Worm (Caenorhabditis elegans) whole organism, L4 larva: ENCODE data around the gene flp-17.
A peak's percentile ranks its signal among the peaks of the same experiment; 100 is the strongest.
"Not testable (repeated sequence)": the region's sequence is repeated elsewhere in the genome, so short reads cannot be mapped to it uniquely, and the experiment has no call there.

Source experiments
- F49E8.2 ChIP-seq: sonication (generic microtip); optimal IDR thresholded peaks from 2 replicates; lab custom pipeline; 2016; ENCODE audit warnings: missing compliant biosample characterization, mild to moderate bottlenecking, missing genetic modification characterization, borderline replicate concordance
- Y48G9A.11 ChIP-seq: fragments of 200-800 bp; sonication (Bioruptor generic); IDR thresholded peaks from 2 replicates; pipeline ENCODE4 v1.3.6; 2022; ENCODE audit warnings: missing genetic modification reagents, missing genetic modification characterization, missing compliant biosample characterization
- Y75B8A.6 ChIP-seq: fragments of 200-800 bp; sonication (Bioruptor generic); IDR thresholded peaks from 2 replicates; pipeline ENCODE4 v1.3.6; 2022; ENCODE audit warnings: missing genetic modification reagents, missing genetic modification characterization, missing compliant biosample characterization
- aha-1 ChIP-seq: fragments of 150-350 bp; peaks from one replicate; lab custom pipeline; 2014; ENCODE audit warnings: missing biosample characterization, missing genetic modification characterization
- ama-1 ChIP-seq: fragments of 150-350 bp; optimal IDR thresholded peaks from 2 replicates; lab custom pipeline; 2014; ENCODE audit warnings: inconsistent platforms, mixed read lengths
- arid-1 ChIP-seq: fragments of 200-800 bp; sonication (Bioruptor generic); conservative IDR thresholded peaks from 2 replicates; pipeline ENCODE4 v1.3.6; 2022; ENCODE audit warnings: missing genetic modification reagents, missing genetic modification characterization, missing compliant biosample characterization
- ceh-44 ChIP-seq: fragments of 200-800 bp; sonication (Bioruptor generic); IDR thresholded peaks from 2 replicates; pipeline ENCODE4 v1.3.6; 2022; ENCODE audit warnings: missing genetic modification reagents, missing genetic modification characterization, missing compliant biosample characterization
- cey-2 ChIP-seq: sonication (generic microtip); optimal IDR thresholded peaks from 3 replicates; lab custom pipeline; 2017; ENCODE audit warnings: missing genetic modification characterization, mild to moderate bottlenecking, missing compliant biosample characterization, antibody characterized with exemption, borderline replicate concordance; ENCODE audit not compliant: insufficient read depth
- daf-12 ChIP-seq: fragments of 150-350 bp; optimal IDR thresholded peaks from 2 replicates; lab custom pipeline; 2014; ENCODE audit warnings: missing biosample characterization, missing genetic modification reagents, missing genetic modification characterization
- daf-16 ChIP-seq, 3 experiments: sonication (generic microtip); optimal IDR thresholded peaks; 2 replicates each; lab custom pipeline; 2016 to 2017; ENCODE audit warnings: missing genetic modification characterization in 3 of 3, missing genetic modification reagents in 3 of 3, mild to moderate bottlenecking in 2 of 3, missing compliant biosample characterization in 2 of 3, missing biosample characterization in 1 of 3, moderate library complexity in 1 of 3
- dmd-9 ChIP-seq: fragments of 200-800 bp; sonication (Bioruptor generic); IDR thresholded peaks from 2 replicates; pipeline ENCODE4 v1.3.6; 2022; ENCODE audit warnings: missing genetic modification reagents, missing genetic modification characterization, missing compliant biosample characterization
- egl-43 ChIP-seq: fragments of 200-800 bp; sonication (Bioruptor generic); IDR thresholded peaks from 2 replicates; pipeline ENCODE4 v1.3.6; 2022; ENCODE audit warnings: missing genetic modification reagents, missing genetic modification characterization, missing compliant biosample characterization
- hif-1 ChIP-seq, 2 experiments: sonication (generic microtip); optimal IDR thresholded peaks; 2 replicates each; lab custom pipeline; 2016 to 2017; ENCODE audit warnings: missing compliant biosample characterization in 2 of 2, missing genetic modification characterization in 2 of 2, missing genetic modification reagents in 2 of 2, missing genotype in 2 of 2, mild to moderate bottlenecking in 1 of 2
- jun-1 ChIP-seq: fragments of 150-350 bp; optimal IDR thresholded peaks from 2 replicates; lab custom pipeline; 2014; ENCODE audit warnings: missing biosample characterization, missing genetic modification reagents, missing genetic modification characterization
- lin-29 ChIP-seq: fragments of 200-800 bp; sonication (Bioruptor generic); IDR thresholded peaks from 2 replicates; pipeline ENCODE4 v1.3.6; 2022; ENCODE audit warnings: missing genetic modification reagents, missing genetic modification characterization, missing compliant biosample characterization
- madf-9 ChIP-seq: fragments of 200-800 bp; sonication (Bioruptor generic); conservative IDR thresholded peaks from 2 replicates; pipeline ENCODE4 v1.3.6; 2022; ENCODE audit warnings: missing genetic modification reagents, missing genetic modification characterization, missing compliant biosample characterization
- nhr-6 ChIP-seq: fragments of 150-350 bp; optimal IDR thresholded peaks from 2 replicates; lab custom pipeline; 2014; ENCODE audit warnings: missing biosample characterization, missing genetic modification characterization
- nhr-77 ChIP-seq: fragments of 150-350 bp; optimal IDR thresholded peaks from 2 replicates; lab custom pipeline; 2014; ENCODE audit warnings: missing biosample characterization, missing genetic modification characterization
- pha-4 ChIP-seq, 2 experiments: fragments of 150-350 bp in 1 of 2; fragments of 200-800 bp in 1 of 2; sonication (Bioruptor generic) in 1 of 2; IDR thresholded peaks in 1 of 2; optimal IDR thresholded peaks in 1 of 2; 2 replicates each; pipeline versions ENCODE4 v1.3.6 to Lab custom; 2014 to 2022; ENCODE audit warnings: missing genetic modification characterization in 2 of 2, missing genetic modification reagents in 2 of 2, missing biosample characterization in 1 of 2, missing compliant biosample characterization in 1 of 2
- php-3 ChIP-seq: fragments of 200-800 bp; sonication (Bioruptor generic); IDR thresholded peaks from 2 replicates; pipeline ENCODE4 v1.3.6; 2022; ENCODE audit warnings: missing genetic modification reagents, missing genetic modification characterization, missing compliant biosample characterization
- pqm-1 ChIP-seq: sonication (generic microtip); optimal IDR thresholded peaks from 2 replicates; lab custom pipeline; 2017; ENCODE audit warnings: missing biosample characterization, missing genetic modification characterization
- snpc-1.2 ChIP-seq: fragments of 200-800 bp; sonication (Bioruptor generic); IDR thresholded peaks from 2 replicates; pipeline ENCODE4 v1.3.6; 2022; ENCODE audit warnings: missing genetic modification reagents, missing genetic modification characterization, missing compliant biosample characterization
- unc-39 ChIP-seq: sonication (generic microtip); optimal IDR thresholded peaks from 2 replicates; lab custom pipeline; 2017; ENCODE audit warnings: missing biosample characterization, missing genetic modification characterization
- unc-62 ChIP-seq, 3 experiments: fragments of 150-350 bp in 1 of 3; sonication (generic microtip); optimal IDR thresholded peaks in 2 of 3; peaks in 1 of 3; 1 replicate in 1 of 3; 2 replicates in 2 of 3; lab custom pipeline; 2014 to 2017; ENCODE audit warnings: missing biosample characterization in 3 of 3, missing genetic modification characterization in 3 of 3, missing genetic modification reagents in 3 of 3, missing genotype in 1 of 3
- vab-7 ChIP-seq: fragments of 200-800 bp; sonication (Bioruptor generic); IDR thresholded peaks from 2 replicates; pipeline ENCODE4 v1.3.6; 2022; ENCODE audit warnings: missing genetic modification reagents, missing genetic modification characterization, missing compliant biosample characterization

flp-17 gene

DNA sequence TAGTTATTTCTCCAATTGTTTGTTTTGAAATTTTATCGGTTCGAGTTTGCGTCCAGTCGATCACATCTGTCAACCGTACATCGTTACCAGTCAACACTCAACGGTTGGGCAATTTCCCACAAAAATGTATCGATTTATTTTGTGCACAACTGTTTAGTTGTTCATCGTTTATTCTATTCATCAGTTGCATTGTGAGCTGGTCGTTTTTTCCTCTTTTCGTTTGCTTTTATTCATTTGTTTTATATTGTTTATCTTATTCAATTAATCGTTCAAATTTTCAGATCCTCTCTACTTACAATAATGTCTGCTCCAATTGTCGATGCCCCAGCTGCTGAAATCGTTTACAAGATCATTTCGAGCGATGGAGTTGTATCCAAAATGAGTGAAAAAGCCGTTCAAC lies 24.7 kb downstream of the flp-17 start, which contains the start of gene skr-12:
Gene skr-12 (plus strand): TSS at position 301 of the 400 bp plus-strand sequence.
- TF ChIP-seq pqm-1 (tag; lab: Kevin White, UChicago) = no peak
- TF ChIP-seq F49E8.2 (tag; lab: Kevin White, UChicago) = no peak
- TF ChIP-seq nhr-6 (tag; lab: Kevin White, UChicago) = no peak
- TF ChIP-seq jun-1 (tag; lab: Kevin White, UChicago) = no peak
- no peak for TF ChIP-seq vab-7 (GFP tag; lab: Robert Waterston, UW)

DNA sequence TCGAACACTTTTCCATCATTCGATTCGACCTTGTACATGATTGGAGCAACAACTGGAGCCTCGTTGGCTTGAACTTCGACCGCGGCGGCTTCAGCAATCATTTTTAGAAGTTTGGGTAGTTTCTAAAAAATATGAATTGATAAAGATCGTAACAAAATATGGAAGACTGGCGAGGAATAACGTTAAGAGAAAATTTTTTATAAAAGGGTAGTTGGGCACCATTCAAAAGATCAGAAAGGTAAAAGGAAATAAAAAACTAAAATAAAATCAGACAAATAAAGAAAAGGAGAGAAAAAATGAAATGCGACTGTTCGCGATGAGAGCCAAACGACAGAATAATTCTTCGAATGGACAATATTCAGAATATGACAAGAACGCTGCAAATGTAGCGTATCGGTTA lies 26.0 kb downstream of the flp-17 start, which contains the start of gene skr-8:
Gene skr-8 (minus strand): TSS at position 101 of the 400 bp plus-strand sequence.
- TF ChIP-seq lin-29 (GFP tag; lab: Robert Waterston, UW); daf-16 (GFP tag; optimal IDR thresholded peaks at IDR 0.05; lab: Kevin White, UChicago); daf-16 (tag; optimal IDR thresholded peaks at IDR 0.05; lab: Kevin White, UChicago); arid-1 (GFP tag; lab: Robert Waterston, UW): not testable (repeated sequence)

DNA sequence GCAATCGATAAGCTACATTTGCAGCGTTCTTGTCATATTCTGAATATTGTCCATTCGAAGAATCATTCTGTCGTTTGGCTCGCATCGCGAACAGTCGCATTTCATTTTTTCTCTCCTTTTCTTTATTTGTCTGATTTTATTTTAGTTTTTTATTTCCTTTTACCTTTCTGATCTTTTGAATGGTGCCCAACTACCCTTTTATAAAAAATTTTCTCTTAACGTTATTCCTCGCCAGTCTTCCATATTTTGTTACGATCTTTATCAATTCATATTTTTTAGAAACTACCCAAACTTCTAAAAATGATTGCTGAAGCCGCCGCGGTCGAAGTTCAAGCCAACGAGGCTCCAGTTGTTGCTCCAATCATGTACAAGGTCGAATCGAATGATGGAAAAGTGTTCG lies 28.4 kb downstream of the flp-17 start, which contains the start of gene skr-9:
Gene skr-9 (plus strand): TSS at position 301 of the 400 bp plus-strand sequence.
- TF ChIP-seq nhr-77 (tag; lab: Kevin White, UChicago); cey-2; unc-62 (GFP tag; optimal IDR thresholded peaks at IDR 0.05 in 1 of 2; lab: Kevin White, UChicago); unc-62 (tag; optimal IDR thresholded peaks at IDR 0.05; lab: Kevin White, UChicago): not testable (repeated sequence)
- TF ChIP-seq, all 104 proteins: peak for 0; not testable (repeated sequence) for 104

DNA sequence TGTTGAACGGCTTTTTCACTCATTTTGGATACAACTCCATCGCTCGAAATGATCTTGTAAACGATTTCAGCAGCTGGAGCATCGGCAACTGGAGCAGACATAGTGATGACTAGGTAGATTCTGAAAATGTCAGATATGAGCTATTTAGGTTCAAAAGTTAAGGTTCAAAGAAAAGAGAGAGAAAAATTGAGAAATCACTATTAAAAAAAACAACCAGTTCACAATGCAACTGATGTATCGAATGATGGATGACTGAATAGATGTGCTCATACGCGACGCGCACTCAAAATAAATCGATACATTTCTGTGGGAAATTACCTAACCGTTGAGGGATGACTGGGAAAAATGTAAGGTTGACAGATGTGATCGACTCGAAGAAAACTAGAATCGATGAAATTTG lies 29.2 kb downstream of the flp-17 start, which contains the start of gene skr-13:
Gene skr-13 (minus strand): TSS at position 101 of the 400 bp plus-strand sequence.
- no peak for TF ChIP-seq pha-4 (GFP tag; IDR thresholded peaks at IDR 0.05; lab: Robert Waterston, UW)
- TF ChIP-seq pha-4 (tag; optimal IDR thresholded peaks at IDR 0.05; lab: Kevin White, UChicago) = no peak
- TF ChIP-seq jun-1 (tag; lab: Kevin White, UChicago) = no peak
- no peak for TF ChIP-seq unc-39 (tag; lab: Kevin White, UChicago)
- TF ChIP-seq ama-1 (lab: Kevin White, UChicago) = no peak
- TF ChIP-seq daf-16 (GFP tag; optimal IDR thresholded peaks at IDR 0.05; lab: Kevin White, UChicago) = no peak
- TF ChIP-seq daf-16 (tag; optimal IDR thresholded peaks at IDR 0.05; lab: Kevin White, UChicago) = no peak
- no peak for TF ChIP-seq Y75B8A.6 (GFP tag; lab: Robert Waterston, UW)
- no peak for TF ChIP-seq php-3
- TF ChIP-seq nhr-6 (tag; lab: Kevin White, UChicago) = no peak
- TF ChIP-seq madf-9 (GFP tag; lab: Robert Waterston, UW) = no peak
- TF ChIP-seq hif-1 (tag; optimal IDR thresholded peaks at IDR 0.05; lab: Kevin White, UChicago) = no peak
- no peak for TF ChIP-seq ceh-44 (GFP tag; lab: Robert Waterston, UW)
- TF ChIP-seq dmd-9 (GFP tag; lab: Robert Waterston, UW) = no peak
- TF ChIP-seq egl-43 = no peak
- no peak for TF ChIP-seq daf-12 (tag; lab: Kevin White, UChicago)
- TF ChIP-seq Y48G9A.11 = no peak

DNA sequence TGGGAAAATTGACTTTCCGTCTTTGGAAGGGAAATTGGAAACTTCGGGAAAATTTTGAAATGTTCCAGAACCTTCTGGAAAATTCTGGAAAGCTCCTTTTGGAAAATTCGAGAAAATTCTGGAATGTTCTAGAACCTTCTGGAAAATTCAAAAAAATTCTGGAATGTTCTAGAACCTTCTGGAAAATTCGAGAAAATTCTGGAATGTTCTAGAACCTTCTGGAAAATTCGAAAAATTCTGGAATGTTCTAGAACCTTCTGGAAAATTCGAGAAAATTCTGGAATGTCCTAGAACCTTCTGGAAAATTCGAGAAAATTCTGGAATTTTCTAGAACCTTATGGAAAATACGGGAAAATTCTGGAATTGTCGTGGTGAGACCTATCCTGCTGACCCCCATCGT lies 36.1 kb downstream of the flp-17 start:
- 0 out of 2 replicates have a peak, but pooled peaks have one; percentile 51 for TF ChIP-seq snpc-1.2
- TF ChIP-seq, all 104 proteins: peak for 1; not testable (repeated sequence) for 103

DNA sequence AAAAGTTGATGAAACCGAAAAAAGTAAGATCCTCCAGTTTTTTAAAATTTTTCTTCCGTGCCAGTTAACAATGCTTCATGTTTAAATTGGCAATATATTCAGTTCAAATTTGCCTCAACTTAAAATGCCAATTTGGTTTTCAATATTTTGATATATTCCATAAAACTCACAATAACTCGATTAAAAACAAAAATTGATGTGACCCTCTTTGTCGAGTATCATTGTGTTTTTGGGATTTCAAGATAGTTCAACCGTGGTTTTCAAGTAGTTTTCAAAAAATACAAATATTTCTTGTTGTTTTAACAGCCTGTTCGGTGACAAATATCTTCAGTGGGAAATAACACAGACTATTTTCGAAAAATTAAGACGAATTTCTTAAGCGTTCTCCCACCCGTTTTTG lies 38.7 kb downstream of the flp-17 start:
- no peak for TF ChIP-seq ama-1 (lab: Kevin White, UChicago)
- TF ChIP-seq unc-62 (GFP tag; optimal IDR thresholded peaks at IDR 0.05 in 1 of 2; lab: Kevin White, UChicago) = peak in 1 of 2 experiments; percentile 96
- TF ChIP-seq unc-62 (tag; optimal IDR thresholded peaks at IDR 0.05; lab: Kevin White, UChicago) = no peak
- TF ChIP-seq aha-1 (tag; lab: Kevin White, UChicago) = peak; percentile 61
